Fruit fly (Drosophila melanogaster): Measurements from ENCODE around the gene Rpp20.

The Rpp20 gene

dm6 chrX:19765490-19766212, 21.4 kb downstream of the Rpp20 start:
- TF ChIP-seq cic (GFP tag; optimal IDR thresholded peaks at IDR 0.05) (no peak), CG5204 (GFP tag; optimal IDR thresholded peaks at IDR 0.05) (no peak), CG7101 (tag; optimal IDR thresholded peaks at IDR 0.05) (no peak), CG7045 (GFP tag; optimal IDR thresholded peaks at IDR 0.05) (no peak), CG11617 (GFP tag; optimal IDR thresholded peaks at IDR 0.05) (no peak), ovo (GFP tag; optimal IDR thresholded peaks at IDR 0.05) (no peak), bab1 (GFP tag; optimal IDR thresholded peaks at IDR 0.05) (no peak), Clk (GFP tag; optimal IDR thresholded peaks at IDR 0.05) (no peak), pad (GFP tag; optimal IDR thresholded peaks at IDR 0.05) (no peak), CG14711 (tag; optimal IDR thresholded peaks at IDR 0.05) (no peak), Hr96 (GFP tag; optimal IDR thresholded peaks at IDR 0.05) (no peak), CG12768 (GFP tag; optimal IDR thresholded peaks at IDR 0.05) (no peak), CG33017 (tag; optimal IDR thresholded peaks at IDR 0.05) (no peak), kay (GFP tag; ENCODE audit: borderline replicate concordance) (no peak), tj (GFP tag; optimal IDR thresholded peaks at IDR 0.05) (no peak), cnc (optimal IDR thresholded peaks at IDR 0.05) (no peak)

dm6 chrX:19769821-19770519, 25.7 kb downstream of the Rpp20 start:
- TF ChIP-seq CG7101 (tag; optimal IDR thresholded peaks at IDR 0.05) (no peak), pad (GFP tag; optimal IDR thresholded peaks at IDR 0.05) (no peak), Mnt (GFP tag; optimal IDR thresholded peaks at IDR 0.05) (no peak), cic (GFP tag; optimal IDR thresholded peaks at IDR 0.05) (no peak), Crg-1 (GFP tag; optimal IDR thresholded peaks at IDR 0.05) (no peak), ovo (GFP tag; optimal IDR thresholded peaks at IDR 0.05) (no peak), toe (GFP tag; optimal IDR thresholded peaks at IDR 0.05) (no peak), Hr96 (GFP tag; optimal IDR thresholded peaks at IDR 0.05) (no peak), CG1620 (GFP tag; optimal IDR thresholded peaks at IDR 0.05) (no peak), CG11617 (GFP tag; optimal IDR thresholded peaks at IDR 0.05) (no peak), Clk (GFP tag; optimal IDR thresholded peaks at IDR 0.05) (no peak), CG12768 (GFP tag; optimal IDR thresholded peaks at IDR 0.05) (no peak), CG14711 (tag; optimal IDR thresholded peaks at IDR 0.05) (no peak), tj (GFP tag; optimal IDR thresholded peaks at IDR 0.05) (no peak), CG7045 (GFP tag; optimal IDR thresholded peaks at IDR 0.05) (no peak), cnc (optimal IDR thresholded peaks at IDR 0.05) (no peak)

dm6 chrX:19772002-19772622, 27.9 kb downstream of the Rpp20 start:
- no peak for TF ChIP-seq cnc (optimal IDR thresholded peaks at IDR 0.05)
- TF ChIP-seq CG11617 (GFP tag; optimal IDR thresholded peaks at IDR 0.05): no peak
- no peak for TF ChIP-seq Mnt (GFP tag; optimal IDR thresholded peaks at IDR 0.05)
- TF ChIP-seq bab1 (GFP tag; optimal IDR thresholded peaks at IDR 0.05): no peak
- TF ChIP-seq pad (GFP tag; optimal IDR thresholded peaks at IDR 0.05): no peak
- TF ChIP-seq Hr96 (GFP tag; optimal IDR thresholded peaks at IDR 0.05): no peak
- TF ChIP-seq Crg-1 (GFP tag; optimal IDR thresholded peaks at IDR 0.05): no peak
- TF ChIP-seq Clk (GFP tag; optimal IDR thresholded peaks at IDR 0.05): no peak
- TF ChIP-seq kay (GFP tag; ENCODE audit: borderline replicate concordance): no peak
- TF ChIP-seq CG33017 (tag; optimal IDR thresholded peaks at IDR 0.05): no peak
- TF ChIP-seq toe (GFP tag; optimal IDR thresholded peaks at IDR 0.05): no peak
- TF ChIP-seq CG7101 (tag; optimal IDR thresholded peaks at IDR 0.05): no peak
- TF ChIP-seq CG7045 (GFP tag; optimal IDR thresholded peaks at IDR 0.05): no peak
- TF ChIP-seq ovo (GFP tag; optimal IDR thresholded peaks at IDR 0.05): no peak
- TF ChIP-seq CG14711 (tag; optimal IDR thresholded peaks at IDR 0.05): no peak
- TF ChIP-seq CG1620 (GFP tag; optimal IDR thresholded peaks at IDR 0.05): no peak
- TF ChIP-seq cic (GFP tag; optimal IDR thresholded peaks at IDR 0.05): no peak

- TF ChIP-seq bab1 (GFP tag; optimal IDR thresholded peaks at IDR 0.05): no peak
- TF ChIP-seq cnc (optimal IDR thresholded peaks at IDR 0.05): no peak
- TF ChIP-seq CG5204 (GFP tag; optimal IDR thresholded peaks at IDR 0.05): no peak
- TF ChIP-seq toe (GFP tag; optimal IDR thresholded peaks at IDR 0.05): no peak
- no peak for TF ChIP-seq Hr96 (GFP tag; optimal IDR thresholded peaks at IDR 0.05)
- no peak for TF ChIP-seq CG33017 (tag; optimal IDR thresholded peaks at IDR 0.05)
Measured at dm6 chrX:19773734-19774702, 29.8 kb downstream of the Rpp20 start.

dm6 chrX:19775055-19775645, 30.9 kb downstream of the Rpp20 start:
- no peak for TF ChIP-seq toe (GFP tag; optimal IDR thresholded peaks at IDR 0.05)
- TF ChIP-seq bab1 (GFP tag; optimal IDR thresholded peaks at IDR 0.05): no peak
- TF ChIP-seq CG7045 (GFP tag; optimal IDR thresholded peaks at IDR 0.05): no peak
